Worm (Caenorhabditis elegans) whole organism, early embryonic: ENCODE results near the gene nphp-4.

Experiments
- B0310.2 ChIP-seq: sonication (generic microtip); optimal IDR thresholded peaks from 2 replicates; lab custom pipeline; 2016; ENCODE audit warnings: mild to moderate bottlenecking, missing genetic modification characterization, missing compliant biosample characterization
- F13C5.2 ChIP-seq: sonication (generic microtip); optimal IDR thresholded peaks from 2 replicates; lab custom pipeline; 2017; ENCODE audit warnings: mild to moderate bottlenecking, missing genetic modification characterization, inconsistent platforms, missing compliant biosample characterization
- aly-1 ChIP-seq: sonication (generic microtip); optimal IDR thresholded peaks from 2 replicates; lab custom pipeline; 2016; ENCODE audit warnings: missing genetic modification characterization, missing compliant biosample characterization
- ama-1 ChIP-seq: fragments of 150-350 bp; optimal IDR thresholded peaks from 2 replicates; lab custom pipeline; 2014
- ceh-13 ChIP-seq: fragments of 200-800 bp; sonication (Bioruptor generic); optimal IDR thresholded peaks from 2 replicates; lab custom pipeline; 2018; ENCODE audit warnings: mild to moderate bottlenecking, missing genetic modification characterization, missing compliant biosample characterization
- ceh-36 ChIP-seq: sonication (generic microtip); optimal IDR thresholded peaks from 2 replicates; lab custom pipeline; 2016; ENCODE audit warnings: missing genetic modification characterization, inconsistent platforms, missing compliant biosample characterization
- ets-7 ChIP-seq: sonication (generic microtip); optimal IDR thresholded peaks from 2 replicates; lab custom pipeline; 2016; ENCODE audit warnings: missing genotype, missing genetic modification characterization, missing compliant biosample characterization
- hmbx-1 ChIP-seq: sonication (generic microtip); optimal IDR thresholded peaks from 2 replicates; lab custom pipeline; 2016; ENCODE audit warnings: mild to moderate bottlenecking, missing genetic modification characterization, missing compliant biosample characterization
- hmg-4 ChIP-seq: fragments of 200-800 bp; sonication (Bioruptor generic); optimal IDR thresholded peaks from 2 replicates; lab custom pipeline; 2018; ENCODE audit warnings: mild to moderate bottlenecking, missing genetic modification characterization, missing compliant biosample characterization
- sea-1 ChIP-seq: fragments of 200-800 bp; sonication (Bioruptor generic); conservative IDR thresholded peaks from 2 replicates; pipeline ENCODE4 v1.3.6; 2022; ENCODE audit warnings: missing genetic modification characterization, missing compliant biosample characterization
- tbx-37 ChIP-seq: fragments of 200-800 bp; sonication (Bioruptor generic); conservative IDR thresholded peaks from 2 replicates; pipeline ENCODE4 v1.3.6; 2022; ENCODE audit warnings: missing genetic modification reagents, missing genetic modification characterization, missing compliant biosample characterization

ce11 chrV:11826967-11827366 is 16.6 kb downstream of the nphp-4 start, which contains the start of the genes mpst-1 and D2023.6:
- TF ChIP-seq tbx-37 (GFP tag; lab: Robert Waterston, UW), result no peak
- no peak for TF ChIP-seq ama-1 (lab: Kevin White, UChicago)
- no peak for TF ChIP-seq aly-1 (tag; lab: Kevin White, UChicago)
- TF ChIP-seq sea-1, result no peak
- no peak for TF ChIP-seq ets-7 (tag; lab: Kevin White, UChicago)
- no peak for TF ChIP-seq B0310.2
- TF ChIP-seq ceh-36 (tag; lab: Kevin White, UChicago), result no peak
- no peak for TF ChIP-seq hmg-4 (GFP tag; lab: Kevin White, UChicago)
- TF ChIP-seq F13C5.2 (tag; lab: Kevin White, UChicago), result no peak
- TF ChIP-seq hmbx-1, result no peak
- no peak for TF ChIP-seq ceh-13 (GFP tag; lab: Kevin White, UChicago)
